Worm (Caenorhabditis elegans) whole organism, mixed stage, embryonic: ENCODE measurements around the gene msh-5.

ENCODE experiments used
- blmp-1 ChIP-seq: fragments of 150-350 bp; optimal IDR thresholded peaks from 2 replicates; lab custom pipeline; 2014; ENCODE audit warnings: missing biosample characterization, missing genetic modification characterization
- ceh-43 ChIP-seq: fragments of 200-800 bp; sonication (Bioruptor generic); optimal IDR thresholded peaks from 2 replicates; lab custom pipeline; 2018; ENCODE audit warnings: mild to moderate bottlenecking, missing genetic modification characterization, moderate library complexity, missing compliant biosample characterization
- ham-2 ChIP-seq: fragments of 200-800 bp; sonication (Bioruptor generic); optimal IDR thresholded peaks from 2 replicates; lab custom pipeline; 2018; ENCODE audit warnings: mild to moderate bottlenecking, missing genetic modification characterization, missing compliant biosample characterization
- lin-32 ChIP-seq: fragments of 200-800 bp; sonication (Bioruptor generic); optimal IDR thresholded peaks from 2 replicates; lab custom pipeline; 2018; ENCODE audit warnings: mild to moderate bottlenecking, missing genetic modification characterization, missing compliant biosample characterization
- nhr-237 ChIP-seq: fragments of 150-350 bp; optimal IDR thresholded peaks from 2 replicates; lab custom pipeline; 2014; ENCODE audit warnings: missing biosample characterization, missing genetic modification characterization
- snpc-4 ChIP-seq: fragments of 150-350 bp; optimal IDR thresholded peaks from 2 replicates; lab custom pipeline; 2014; ENCODE audit warnings: missing biosample characterization, missing genetic modification characterization

- no peak for TF ChIP-seq ham-2 (GFP tag; lab: Kevin White, UChicago)
- peak; percentile 83 for TF ChIP-seq lin-32 (GFP tag; lab: Kevin White, UChicago)
- no peak for TF ChIP-seq ceh-43
- TF ChIP-seq nhr-237 (tag; lab: Kevin White, UChicago): no peak
- no peak for TF ChIP-seq blmp-1 (tag; lab: Kevin White, UChicago)
- TF ChIP-seq snpc-4 (tag; lab: Kevin White, UChicago): no peak
These were observed 35.0 kb downstream of the msh-5 start for ce11 chrIV:13190075-13190474.
